Worm (Caenorhabditis elegans): ENCODE data around the gene T24B8.4.

Gene T24B8.4

DNA sequence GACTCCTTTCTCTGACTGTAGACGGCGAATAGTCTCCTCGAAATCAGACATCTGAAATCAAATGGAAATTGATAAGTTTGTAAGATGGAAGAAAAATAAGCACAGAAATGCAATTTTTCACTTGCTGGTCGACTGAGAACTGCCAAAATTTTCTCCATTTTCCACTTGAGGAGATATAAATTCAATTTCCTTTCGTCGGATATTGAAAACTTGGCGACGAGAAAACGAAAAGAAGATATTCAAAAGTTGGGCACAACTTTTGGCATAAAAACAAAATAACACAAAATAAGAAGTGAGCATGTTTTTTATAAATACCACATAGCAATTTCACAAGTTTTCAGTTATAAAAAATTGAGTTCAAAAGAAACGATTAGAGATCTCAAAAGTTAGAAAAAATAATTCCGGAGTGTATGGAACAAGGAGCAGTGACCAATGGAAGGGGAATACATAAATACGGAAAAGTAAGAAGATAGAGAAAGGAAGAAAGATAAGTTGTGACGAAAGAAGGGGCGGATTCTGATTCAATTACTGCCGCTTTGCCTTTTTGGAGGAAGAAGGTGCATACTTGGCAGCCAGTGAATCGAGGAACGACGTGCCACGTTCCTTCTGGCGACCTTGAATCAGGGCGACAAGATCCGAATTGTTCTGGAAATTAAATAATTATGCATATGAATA is 36.6 kb upstream of the T24B8.4 start, which contains the start of gene dyrb-1:
Gene dyrb-1, minus strand, starts transcription at position 51 of the 675 bp plus-strand sequence.
- TF ChIP-seq egl-5 (tag; optimal IDR thresholded peaks at IDR 0.05) (no peak), fkh-2 (tag; optimal IDR thresholded peaks at IDR 0.05) (no peak), ceh-82 (tag; optimal IDR thresholded peaks at IDR 0.05) (no peak), ztf-4 (tag; optimal IDR thresholded peaks at IDR 0.05) (no peak), ama-1 (optimal IDR thresholded peaks at IDR 0.05) (no peak), R02D3.7 (tag; optimal IDR thresholded peaks at IDR 0.05) (no peak), nhr-237 (tag; optimal IDR thresholded peaks at IDR 0.05) (no peak), fos-1 (tag; optimal IDR thresholded peaks at IDR 0.05) (no peak), mdl-1 (tag; optimal IDR thresholded peaks at IDR 0.05) (no peak), elt-3 (tag; optimal IDR thresholded peaks at IDR 0.05) (no peak), hmg-11 (tag; optimal IDR thresholded peaks at IDR 0.05) (no peak), elt-1 (tag; optimal IDR thresholded peaks at IDR 0.05) (no peak), sea-2 (GFP tag; optimal IDR thresholded peaks at IDR 0.05) (no peak), jun-1 (tag; optimal IDR thresholded peaks at IDR 0.05) (no peak), fkh-10 (GFP tag; optimal IDR thresholded peaks at IDR 0.05) (no peak)

DNA sequence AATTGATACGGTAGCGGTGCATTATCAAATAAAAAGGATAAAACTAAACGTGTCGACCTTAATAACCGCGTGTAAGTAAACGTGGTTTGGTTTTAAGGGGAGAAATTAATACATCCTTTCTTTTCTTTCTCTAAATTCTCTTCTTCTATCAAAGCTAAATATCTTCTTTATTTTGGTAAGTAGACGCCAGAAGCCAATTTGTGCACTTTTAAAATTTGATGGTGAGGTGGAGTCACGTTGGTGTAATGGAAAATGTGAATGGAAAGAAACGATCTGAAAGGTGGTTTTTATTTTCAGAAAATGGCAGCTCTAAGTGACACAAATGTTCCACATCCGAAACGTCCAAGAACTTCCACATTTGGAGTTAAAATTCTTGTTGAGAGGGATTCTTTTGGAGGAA is 30.2 kb upstream of the T24B8.4 start, which contains the start of gene T24H10.5:
Gene T24H10.5, plus strand, starts transcription at position 301 of the 400 bp plus-strand sequence.
- TF ChIP-seq nhr-25 (tag; optimal IDR thresholded peaks at IDR 0.05), result no peak

DNA sequence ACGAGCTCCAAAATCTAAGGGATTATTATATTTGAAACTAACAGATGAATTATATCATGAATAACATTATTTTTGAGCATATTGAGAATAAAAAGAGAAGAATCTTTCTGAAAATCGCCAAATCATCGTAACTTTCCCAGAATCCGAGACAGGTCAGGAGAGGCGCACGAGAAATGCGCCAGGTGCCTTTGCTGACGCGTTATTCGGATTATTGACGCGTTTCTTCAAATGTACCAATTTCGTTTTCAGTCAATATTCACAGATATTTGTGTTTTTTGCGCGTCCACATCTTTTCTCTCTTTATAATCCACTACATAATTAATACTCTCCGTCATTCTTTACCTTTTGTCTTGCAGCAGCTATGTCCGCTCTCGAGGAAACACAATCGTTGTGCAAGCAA is 28.4 kb upstream of the T24B8.4 start, which contains the start of gene T24H10.1:
Gene T24H10.1, plus strand, starts transcription at position 355 of the 400 bp plus-strand sequence.
- TF ChIP-seq ztf-11 (tag; optimal IDR thresholded peaks at IDR 0.05) (no peak), nhr-67 (tag; optimal IDR thresholded peaks at IDR 0.05) (no peak), ceh-28 (tag; optimal IDR thresholded peaks at IDR 0.05) (peak; percentile 28), egl-5 (tag; optimal IDR thresholded peaks at IDR 0.05) (no peak), ZK546.5 (tag; optimal IDR thresholded peaks at IDR 0.05) (no peak), aly-2 (tag; optimal IDR thresholded peaks at IDR 0.05) (no peak), R02D3.7 (tag; optimal IDR thresholded peaks at IDR 0.05) (peak; percentile 25), pha-4 (tag; optimal IDR thresholded peaks at IDR 0.05) (peak; percentile 72), mdl-1 (tag; optimal IDR thresholded peaks at IDR 0.05) (no peak), fkh-10 (GFP tag; optimal IDR thresholded peaks at IDR 0.05) (no peak), lsy-12 (tag; optimal IDR thresholded peaks at IDR 0.05) (peak; percentile 14), pqm-1 (tag; optimal IDR thresholded peaks at IDR 0.05) (peak; percentile 12), nhr-28 (tag; optimal IDR thresholded peaks at IDR 0.05) (no peak), nhr-23 (tag; optimal IDR thresholded peaks at IDR 0.05) (peak; percentile 65), daf-12 (tag; optimal IDR thresholded peaks at IDR 0.05) (no peak), nhr-12 (tag; optimal IDR thresholded peaks at IDR 0.05) (no peak), ztf-4 (tag; optimal IDR thresholded peaks at IDR 0.05) (no peak), ceh-82 (tag; optimal IDR thresholded peaks at IDR 0.05) (no peak), unc-39 (tag; optimal IDR thresholded peaks at IDR 0.05) (no peak), lin-39 (tag; optimal IDR thresholded peaks at IDR 0.05) (no peak), ceh-16 (tag; optimal IDR thresholded peaks at IDR 0.05) (no peak), fkh-2 (tag; optimal IDR thresholded peaks at IDR 0.05) (no peak), hmg-11 (tag; optimal IDR thresholded peaks at IDR 0.05) (peak; percentile 44), nhr-43 (tag; optimal IDR thresholded peaks at IDR 0.05; ENCODE audit: poor library complexity, severe bottlenecking) (peak; percentile 48), egl-27 (tag; optimal IDR thresholded peaks at IDR 0.05) (no peak), ama-1 (optimal IDR thresholded peaks at IDR 0.05) (no peak), lin-15B (tag; optimal IDR thresholded peaks at IDR 0.05) (peak; percentile 67), snpc-4 (tag; optimal IDR thresholded peaks at IDR 0.05) (peak; percentile 56), elt-1 (tag; optimal IDR thresholded peaks at IDR 0.05) (no peak), nhr-25 (tag; optimal IDR thresholded peaks at IDR 0.05) (peak; percentile 51), nfya-1 (tag; optimal IDR thresholded peaks at IDR 0.05; ENCODE audit: insufficient read depth) (peak; percentile 72), eor-1 (tag; optimal IDR thresholded peaks at IDR 0.05) (no peak), zag-1 (tag; optimal IDR thresholded peaks at IDR 0.05) (no peak), nhr-237 (tag; optimal IDR thresholded peaks at IDR 0.05) (no peak), elt-3 (tag; optimal IDR thresholded peaks at IDR 0.05) (no peak), mml-1 (tag; optimal IDR thresholded peaks at IDR 0.05) (no peak), jun-1 (tag; optimal IDR thresholded peaks at IDR 0.05) (no peak), sea-2 (GFP tag; optimal IDR thresholded peaks at IDR 0.05) (no peak), skn-1 (tag; optimal IDR thresholded peaks at IDR 0.05) (peak; percentile 72), ceh-9 (tag; optimal IDR thresholded peaks at IDR 0.05) (no peak), unc-62 (GFP tag; optimal IDR thresholded peaks at IDR 0.05) (no peak), nhr-76 (tag; optimal IDR thresholded peaks at IDR 0.05) (no peak), elt-2 (tag; optimal IDR thresholded peaks at IDR 0.05) (peak; percentile 30), nhr-77 (tag; optimal IDR thresholded peaks at IDR 0.05) (no peak), tbx-2 (tag; optimal IDR thresholded peaks at IDR 0.05) (peak; percentile 55), fos-1 (tag; optimal IDR thresholded peaks at IDR 0.05) (no peak), nhr-11 (tag; optimal IDR thresholded peaks at IDR 0.05) (no peak)

Measured in whole organism, L3 larva.